Worm (Caenorhabditis elegans) whole organism, L3 larva: ENCODE results near the gene F54D12.9.

Source experiments
- nfya-1 ChIP-seq: sonication (generic microtip); optimal IDR thresholded peaks from 2 replicates; lab custom pipeline; 2017; ENCODE audit warnings: missing genetic modification characterization, mild to moderate bottlenecking, missing compliant biosample characterization, antibody characterized with exemption, moderate library complexity; ENCODE audit not compliant: insufficient read depth
- nhr-25 ChIP-seq: sonication (generic microtip); optimal IDR thresholded peaks from 2 replicates; lab custom pipeline; 2017; ENCODE audit warnings: missing biosample characterization, missing genetic modification characterization
- unc-39 ChIP-seq: sonication (generic microtip); optimal IDR thresholded peaks from 4 replicates; lab custom pipeline; 2017; ENCODE audit warnings: missing biosample characterization, missing genetic modification characterization

DNA sequence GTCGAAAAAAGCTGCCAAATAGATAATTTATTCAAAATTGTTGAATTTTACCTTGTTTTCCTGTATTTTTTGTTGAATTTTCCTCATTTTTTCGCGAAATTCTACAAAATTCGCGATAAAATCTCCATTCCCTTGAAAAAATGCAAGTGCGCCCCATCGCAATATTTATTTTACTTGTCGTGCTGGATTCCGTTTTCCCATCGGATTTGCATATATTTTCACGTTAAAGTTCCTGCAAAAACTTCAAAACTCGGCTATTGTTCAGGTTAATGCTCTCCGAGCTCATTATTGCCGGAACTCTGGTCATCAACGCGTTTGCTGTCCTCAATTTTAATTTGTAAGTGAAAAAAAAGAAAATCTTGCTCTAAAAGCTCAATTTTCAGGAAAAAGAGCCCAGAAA is 21.5 kb upstream of the F54D12.9 start, which contains the start of the genes Y51H7C.41 and cogc-4:
- no peak for TF ChIP-seq unc-39
- TF ChIP-seq nhr-25 (tag; lab: Kevin White, UChicago), result no peak
- no peak for TF ChIP-seq nfya-1 (tag; lab: Kevin White, UChicago)
